Fruit fly (Drosophila melanogaster) whole organism, prepupa: ENCODE data around the gene RhoU.
A peak's percentile ranks its signal among the peaks of the same experiment; 100 is the strongest.

Source experiments
- Blimp-1 ChIP-seq: fragments of 200-800 bp; sonication (Bioruptor generic); optimal IDR thresholded peaks from 3 replicates; lab custom pipeline; 2017; ENCODE audit warnings: missing biosample characterization, missing genetic modification characterization, mild to moderate bottlenecking, moderate library complexity, missing genetic modification reagents
- CG10669 ChIP-seq: fragments of 200-800 bp; sonication (Bioruptor generic); optimal IDR thresholded peaks from 3 replicates; lab custom pipeline; 2018; ENCODE audit warnings: missing biosample characterization, mild to moderate bottlenecking, missing genetic modification characterization, moderate library complexity
- CG11294 ChIP-seq: fragments of 200-800 bp; sonication (Bioruptor generic); IDR thresholded peaks from 2 replicates; pipeline ENCODE4 v1.3.6; 2022; ENCODE audit warnings: missing biosample characterization, missing genetic modification characterization
- CG11762 ChIP-seq: fragments of 200-800 bp; sonication (Bioruptor generic); optimal IDR thresholded peaks from 3 replicates; lab custom pipeline; 2016; ENCODE audit warnings: missing biosample characterization, missing genetic modification characterization; ENCODE audit not compliant: insufficient read depth
- CG11902 ChIP-seq: fragments of 200-800 bp; sonication (Bioruptor generic); optimal IDR thresholded peaks from 3 replicates; lab custom pipeline; 2016; ENCODE audit warnings: missing biosample characterization, missing genetic modification characterization
- CG15336 ChIP-seq: fragments of 200-800 bp; sonication (Bioruptor generic); IDR thresholded peaks from 2 replicates; pipeline ENCODE4 v1.3.6; 2022; ENCODE audit warnings: missing biosample characterization, missing genetic modification characterization
- CG1621 ChIP-seq: fragments of 200-800 bp; sonication (Bioruptor generic); optimal IDR thresholded peaks from 3 replicates; lab custom pipeline; 2018; ENCODE audit warnings: missing biosample characterization, mild to moderate bottlenecking, missing genetic modification characterization
- CG16779 ChIP-seq: fragments of 200-800 bp; sonication (Bioruptor generic); optimal IDR thresholded peaks from 3 replicates; lab custom pipeline; 2017; ENCODE audit warnings: missing biosample characterization, mild to moderate bottlenecking, missing genetic modification characterization
- CG3032 ChIP-seq: fragments of 200-800 bp; optimal IDR thresholded peaks from 2 replicates; lab custom pipeline; 2019; ENCODE audit warnings: missing biosample characterization, mild to moderate bottlenecking, missing genetic modification characterization, moderate library complexity
- CG31627 ChIP-seq: fragments of 200-800 bp; sonication (Bioruptor generic); optimal IDR thresholded peaks from 3 replicates; lab custom pipeline; 2016; ENCODE audit warnings: missing biosample characterization, missing genetic modification characterization
- CG32006 ChIP-seq: fragments of 200-800 bp; sonication (Bioruptor generic); optimal IDR thresholded peaks from 3 replicates; lab custom pipeline; 2017; ENCODE audit warnings: missing biosample characterization, mild to moderate bottlenecking, missing genetic modification characterization
- CG34406 ChIP-seq: fragments of 200-800 bp; sonication (Bioruptor generic); optimal IDR thresholded peaks from 3 replicates; lab custom pipeline; 2016; ENCODE audit warnings: missing biosample characterization, missing genetic modification characterization
- CG3919 ChIP-seq: fragments of 200-800 bp; sonication (Bioruptor generic); optimal IDR thresholded peaks from 3 replicates; lab custom pipeline; 2016; ENCODE audit warnings: missing biosample characterization, missing genetic modification characterization
- CG4318 ChIP-seq: fragments of 200-800 bp; sonication (Bioruptor generic); optimal IDR thresholded peaks from 3 replicates; lab custom pipeline; 2017; ENCODE audit warnings: missing biosample characterization, mild to moderate bottlenecking, missing genetic modification characterization
- CG6163 ChIP-seq: fragments of 200-800 bp; sonication (Bioruptor generic); IDR thresholded peaks from 3 replicates; pipeline ENCODE4 v1.3.6; 2022; ENCODE audit warnings: missing biosample characterization, missing genetic modification characterization
- CG6276 ChIP-seq: fragments of 200-800 bp; sonication (Bioruptor generic); optimal IDR thresholded peaks from 2 replicates; lab custom pipeline; 2017; ENCODE audit warnings: missing biosample characterization, mild to moderate bottlenecking, missing genetic modification characterization
- CG6792 ChIP-seq: fragments of 200-800 bp; sonication (Bioruptor generic); optimal IDR thresholded peaks from 3 replicates; lab custom pipeline; 2016; ENCODE audit warnings: missing biosample characterization, missing genetic modification characterization
- CG6808 ChIP-seq: fragments of 200-800 bp; sonication (Bioruptor generic); optimal IDR thresholded peaks from 3 replicates; lab custom pipeline; 2017; ENCODE audit warnings: missing biosample characterization, missing genetic modification characterization, mild to moderate bottlenecking, moderate library complexity, missing genetic modification reagents
- CG6854 ChIP-seq: fragments of 200-800 bp; sonication (Bioruptor generic); optimal IDR thresholded peaks from 2 replicates; lab custom pipeline; 2017; ENCODE audit warnings: missing biosample characterization, mild to moderate bottlenecking, missing genetic modification characterization
- CG7368 ChIP-seq: fragments of 200-800 bp; sonication (Bioruptor generic); optimal IDR thresholded peaks from 3 replicates; lab custom pipeline; 2016; ENCODE audit warnings: missing biosample characterization, missing genetic modification characterization
- CG8119 ChIP-seq: fragments of 200-800 bp; sonication (Bioruptor generic); IDR thresholded peaks from 3 replicates; pipeline ENCODE4 v1.3.6; 2022; ENCODE audit warnings: missing biosample characterization, missing genetic modification characterization
- CG8319 ChIP-seq: fragments of 200-800 bp; sonication (Bioruptor generic); optimal IDR thresholded peaks from 3 replicates; lab custom pipeline; 2016; ENCODE audit warnings: missing biosample characterization, missing genetic modification characterization
- Eip75B ChIP-seq: fragments of 200-800 bp; sonication (Bioruptor generic); optimal IDR thresholded peaks from 3 replicates; lab custom pipeline; 2016; ENCODE audit warnings: missing biosample characterization, missing genetic modification characterization
- Eip78C ChIP-seq: fragments of 200-800 bp; sonication (Bioruptor generic); peaks from one replicate; lab custom pipeline; 2016; ENCODE audit warnings: missing biosample characterization, missing genetic modification characterization
- Ets21C ChIP-seq: fragments of 200-800 bp; sonication (Bioruptor generic); optimal IDR thresholded peaks from 3 replicates; lab custom pipeline; 2016; ENCODE audit warnings: missing biosample characterization, missing genetic modification characterization
- Gug ChIP-seq: fragments of 200-800 bp; sonication (Bioruptor generic); IDR thresholded peaks from 2 replicates; pipeline ENCODE4 v1.3.6; 2022; ENCODE audit warnings: missing biosample characterization, missing genetic modification characterization
- Hr38 ChIP-seq: sonication (Bioruptor generic); optimal IDR thresholded peaks from 2 replicates; lab custom pipeline; 2016; ENCODE audit warnings: missing biosample characterization, missing genetic modification characterization
- Hr39 ChIP-seq: fragments of 200-800 bp; sonication (Bioruptor generic); optimal IDR thresholded peaks from 2 replicates; lab custom pipeline; 2016; ENCODE audit warnings: missing biosample characterization, missing genetic modification characterization
- Hr4 ChIP-seq: fragments of 200-800 bp; sonication (Bioruptor generic); optimal IDR thresholded peaks from 3 replicates; lab custom pipeline; 2016; ENCODE audit warnings: missing biosample characterization, missing genetic modification characterization
- Lpt ChIP-seq: fragments of 200-800 bp; sonication (Bioruptor generic); optimal IDR thresholded peaks from 3 replicates; lab custom pipeline; 2016; ENCODE audit warnings: missing biosample characterization, missing genetic modification characterization
- Met ChIP-seq: fragments of 200-800 bp; sonication (Bioruptor generic); optimal IDR thresholded peaks from 3 replicates; lab custom pipeline; 2016; ENCODE audit warnings: missing biosample characterization, missing genetic modification characterization
- OdsH ChIP-seq: fragments of 200-800 bp; sonication (Bioruptor generic); optimal IDR thresholded peaks from 3 replicates; lab custom pipeline; 2016; ENCODE audit warnings: missing biosample characterization, missing genetic modification characterization
- Sox102F ChIP-seq: fragments of 200-800 bp; sonication (Bioruptor generic); optimal IDR thresholded peaks from 2 replicates; lab custom pipeline; 2016; ENCODE audit warnings: missing biosample characterization, mild to moderate bottlenecking, missing genetic modification characterization
- Sox14 ChIP-seq: fragments of 200-800 bp; sonication (Bioruptor generic); optimal IDR thresholded peaks from 3 replicates; lab custom pipeline; 2016; ENCODE audit warnings: missing biosample characterization, missing genetic modification characterization
- Sox15 ChIP-seq: fragments of 200-800 bp; sonication (Bioruptor generic); optimal IDR thresholded peaks from 3 replicates; lab custom pipeline; 2016; ENCODE audit warnings: missing biosample characterization, missing genetic modification characterization
- achi ChIP-seq: fragments of 200-800 bp; sonication (Bioruptor generic); optimal IDR thresholded peaks from 3 replicates; lab custom pipeline; 2016; ENCODE audit warnings: missing biosample characterization, missing genetic modification characterization
- cyc ChIP-seq: fragments of 200-800 bp; sonication (Bioruptor generic); optimal IDR thresholded peaks from 3 replicates; lab custom pipeline; 2016; ENCODE audit warnings: missing biosample characterization, missing genetic modification characterization
- dac ChIP-seq: fragments of 200-800 bp; sonication (Bioruptor generic); optimal IDR thresholded peaks from 2 replicates; lab custom pipeline; 2017; ENCODE audit warnings: missing biosample characterization, mild to moderate bottlenecking, missing genetic modification characterization
- dsx ChIP-seq: fragments of 200-800 bp; optimal IDR thresholded peaks from 3 replicates; lab custom pipeline; 2019; ENCODE audit warnings: missing biosample characterization, mild to moderate bottlenecking, missing genetic modification characterization, moderate library complexity; ENCODE audit not compliant: poor library complexity, severe bottlenecking
- esn ChIP-seq: fragments of 200-800 bp; sonication (Bioruptor generic); optimal IDR thresholded peaks from 2 replicates; lab custom pipeline; 2016; ENCODE audit warnings: missing biosample characterization, mild to moderate bottlenecking, missing genetic modification characterization, moderate library complexity
- fd59A ChIP-seq: fragments of 200-800 bp; sonication (Bioruptor generic); optimal IDR thresholded peaks from 2 replicates; lab custom pipeline; 2017; ENCODE audit warnings: missing biosample characterization, mild to moderate bottlenecking, missing genetic modification characterization, missing genetic modification reagents
- fd85E ChIP-seq: fragments of 200-800 bp; sonication (Bioruptor generic); optimal IDR thresholded peaks from 3 replicates; lab custom pipeline; 2016; ENCODE audit warnings: missing biosample characterization, missing genetic modification characterization
- fkh ChIP-seq: fragments of 200-800 bp; sonication (Bioruptor generic); optimal IDR thresholded peaks from 3 replicates; lab custom pipeline; 2017; ENCODE audit warnings: missing biosample characterization, mild to moderate bottlenecking, missing genetic modification characterization, moderate library complexity
- lz ChIP-seq: fragments of 200-800 bp; sonication (Bioruptor generic); optimal IDR thresholded peaks from 3 replicates; lab custom pipeline; 2016; ENCODE audit warnings: missing biosample characterization, missing genetic modification characterization
- net ChIP-seq: fragments of 200-800 bp; sonication (Bioruptor generic); optimal IDR thresholded peaks from 3 replicates; lab custom pipeline; 2016; ENCODE audit warnings: missing biosample characterization, missing genetic modification characterization
- pdm3 ChIP-seq: fragments of 200-800 bp; sonication (Bioruptor generic); optimal IDR thresholded peaks from 3 replicates; lab custom pipeline; 2016; ENCODE audit warnings: missing biosample characterization, missing genetic modification characterization
- salr ChIP-seq, 2 experiments: fragments of 200-800 bp; sonication (Bioruptor generic); optimal IDR thresholded peaks; 3 replicates each; lab custom pipeline; 2016 to 2018; ENCODE audit warnings: missing biosample characterization in 2 of 2, missing genetic modification characterization in 2 of 2, mild to moderate bottlenecking in 1 of 2
- svp ChIP-seq: fragments of 200-800 bp; sonication (Bioruptor generic); peaks from one replicate; lab custom pipeline; 2016; ENCODE audit warnings: missing biosample characterization, missing genetic modification characterization
- topi ChIP-seq: fragments of 200-800 bp; sonication (Bioruptor generic); optimal IDR thresholded peaks from 3 replicates; lab custom pipeline; 2016; ENCODE audit warnings: missing biosample characterization, missing genetic modification characterization
- vri ChIP-seq: fragments of 200-800 bp; sonication (Bioruptor generic); optimal IDR thresholded peaks from 3 replicates; lab custom pipeline; 2016; ENCODE audit warnings: missing biosample characterization, mild to moderate bottlenecking, missing genetic modification characterization

The RhoU gene

dm6 chrX:10061327-10061726 lies 25.0 kb upstream of the RhoU start, which contains the start of gene Gr9a:
TSS of gene Gr9a (plus strand) at chrX:10061627.
- no peak for TF ChIP-seq dac (GFP tag; lab: Kevin White, UChicago)

dm6 chrX:10067528-10067927 lies 18.8 kb upstream of the RhoU start:
- TF ChIP-seq Lpt (GFP tag; lab: Kevin White, UChicago) = peak; percentile 8
- TF ChIP-seq dac (GFP tag; lab: Kevin White, UChicago) = no peak
- TF ChIP-seq CG31627 (GFP tag; lab: Kevin White, UChicago) = peak; percentile 59
- TF ChIP-seq pdm3 (GFP tag; lab: Kevin White, UChicago) = peak; percentile 67
- peak; percentile 80 for TF ChIP-seq Eip78C
- TF ChIP-seq CG4318 (GFP tag; lab: Kevin White, UChicago) = peak; percentile 38
- TF ChIP-seq CG6808 = peak; percentile 31
- TF ChIP-seq CG8319 = peak; percentile 22
- peak; percentile 58 for TF ChIP-seq Sox102F (GFP tag; lab: Kevin White, UChicago)
- TF ChIP-seq svp (GFP tag; lab: Kevin White, UChicago) = peak; percentile 80
- peak; percentile 65 for TF ChIP-seq CG1621 (tag; lab: Kevin White, UChicago)
- peak; percentile 64 for TF ChIP-seq Sox14 (GFP tag; lab: Kevin White, UChicago)
- no peak for TF ChIP-seq CG16779 (tag; lab: Kevin White, UChicago)
- TF ChIP-seq OdsH (GFP tag; lab: Kevin White, UChicago) = peak; percentile 65
- peak; percentile 42 for TF ChIP-seq Gug (GFP tag; lab: Robert Waterston, UW)
- no peak for TF ChIP-seq CG6854
- TF ChIP-seq vri (GFP tag; lab: Kevin White, UChicago) = peak; percentile 41
- TF ChIP-seq CG15336 = peak; percentile 50; the same call in 1 of the 2 replicates
- peak; percentile 64 for TF ChIP-seq CG3919 (GFP tag; lab: Kevin White, UChicago)
- TF ChIP-seq CG7368 (GFP tag; lab: Kevin White, UChicago) = peak; percentile 56
- TF ChIP-seq CG34406 (GFP tag; lab: Kevin White, UChicago) = peak; percentile 42
- TF ChIP-seq Met (GFP tag; lab: Kevin White, UChicago) = peak; percentile 60
- no peak for TF ChIP-seq Hr38 (GFP tag; lab: Kevin White, UChicago)
- TF ChIP-seq Sox15 (GFP tag; lab: Kevin White, UChicago) = peak; percentile 24
- TF ChIP-seq fd59A (GFP tag; lab: Kevin White, UChicago) = peak; percentile 37
- no peak for TF ChIP-seq fkh (GFP tag; lab: Kevin White, UChicago)
- peak; percentile 60 for TF ChIP-seq CG6792 (GFP tag; lab: Kevin White, UChicago)
- peak; percentile 57 for TF ChIP-seq net
- peak; percentile 68; the same call in 2 of the 3 replicates for TF ChIP-seq CG6163 (GFP tag; lab: Robert Waterston, UW)
- peak; percentile 47 for TF ChIP-seq Ets21C
- TF ChIP-seq esn (GFP tag; lab: Kevin White, UChicago) = peak; percentile 62
- peak; percentile 52 for TF ChIP-seq cyc (GFP tag; lab: Kevin White, UChicago)
- peak; percentile 36 for TF ChIP-seq CG6276 (GFP tag; lab: Kevin White, UChicago)
- peak; percentile 62 for TF ChIP-seq CG32006 (GFP tag; lab: Kevin White, UChicago)
- TF ChIP-seq topi (GFP tag; lab: Kevin White, UChicago) = peak; percentile 53
- TF ChIP-seq CG11294 = 0 out of 2 replicates have a peak, but pooled peaks have one; percentile 31
- peak; percentile 45 for TF ChIP-seq CG3032 (tag; lab: Kevin White, UChicago)
- no peak for TF ChIP-seq Blimp-1 (GFP tag; lab: Kevin White, UChicago)
- peak; percentile 60 for TF ChIP-seq achi (GFP tag; lab: Kevin White, UChicago)
- TF ChIP-seq lz = peak; percentile 56
- TF ChIP-seq salr (GFP tag; optimal IDR thresholded peaks at IDR 0.05; lab: Kevin White, UChicago) = peak; percentile 30 to 35
- TF ChIP-seq CG8119 (GFP tag; lab: Robert Waterston, UW) = peak; percentile 46; the same call in 2 of the 3 replicates
- TF ChIP-seq CG11762 (GFP tag; lab: Kevin White, UChicago) = peak; percentile 30
- peak; percentile 17 for TF ChIP-seq dsx (GFP tag; lab: Kevin White, UChicago)
- TF ChIP-seq CG10669 = peak; percentile 70
- TF ChIP-seq fd85E = no peak
- TF ChIP-seq Hr4 = peak; percentile 42
- peak; percentile 44 for TF ChIP-seq CG11902
- peak; percentile 62 for TF ChIP-seq Hr39 (GFP tag; lab: Kevin White, UChicago)
- peak; percentile 56 for TF ChIP-seq Eip75B (GFP tag; lab: Kevin White, UChicago)
